Fruit fly (Drosophila melanogaster): ENCODE data around the gene srw.
A peak's percentile ranks its signal among the peaks of the same experiment; 100 is the strongest.

srw gene

dm6 chr3L:4254301-4254834 lies 28.9 kb downstream of the srw start, which contains the start of the genes ago and CG1265 (continued):
- peak; percentile 21 for TF ChIP-seq CG12155 (GFP tag; optimal IDR thresholded peaks at IDR 0.05)
- peak; percentile 14 for TF ChIP-seq pzg (GFP tag; optimal IDR thresholded peaks at IDR 0.05)
- peak; percentile 52 for TF ChIP-seq CG2120 (GFP tag; optimal IDR thresholded peaks at IDR 0.05)
- peak; percentile 54 for TF ChIP-seq Scr (GFP tag; IDR thresholded peaks at IDR 0.05; ENCODE audit: partially characterized antibody)
- peak; percentile 7 for TF ChIP-seq unpg (GFP tag; optimal IDR thresholded peaks at IDR 0.05)
- no peak for TF ChIP-seq slou (GFP tag; optimal IDR thresholded peaks at IDR 0.05)
- no peak for TF ChIP-seq grn (GFP tag; optimal IDR thresholded peaks at IDR 0.05)
- no peak for TF ChIP-seq tx (GFP tag; optimal IDR thresholded peaks at IDR 0.05)
- no peak for TF ChIP-seq CG16779 (GFP tag; IDR thresholded peaks at IDR 0.05)
- no peak for TF ChIP-seq HmgZ (tag; optimal IDR thresholded peaks at IDR 0.05)
- no peak for TF ChIP-seq tll (GFP tag; optimal IDR thresholded peaks at IDR 0.05)
- peak; percentile 40; the same call in 1 of the 3 replicates for TF ChIP-seq dysf (GFP tag; IDR thresholded peaks at IDR 0.05)
- peak; percentile 31; the same call in 1 of the 3 replicates for TF ChIP-seq H15 (GFP tag; IDR thresholded peaks at IDR 0.05)
- peak; percentile 62 for TF ChIP-seq D19A (tag; optimal IDR thresholded peaks at IDR 0.05)
- TF ChIP-seq CG12104 (GFP tag; optimal IDR thresholded peaks at IDR 0.05), result peak; percentile 54
- TF ChIP-seq CG10147 (GFP tag; optimal IDR thresholded peaks at IDR 0.05), result no peak
- TF ChIP-seq Atf3 (GFP tag; optimal IDR thresholded peaks at IDR 0.05), result no peak
- TF ChIP-seq CG2712 (tag; optimal IDR thresholded peaks at IDR 0.05), result peak; percentile 69
- TF ChIP-seq CG10565 (GFP tag; optimal IDR thresholded peaks at IDR 0.05), result no peak
- no peak for TF ChIP-seq fru (optimal IDR thresholded peaks at IDR 0.05)
- TF ChIP-seq yki (optimal IDR thresholded peaks at IDR 0.05), result no peak
- TF ChIP-seq CG11093 (GFP tag; IDR thresholded peaks at IDR 0.05), result no peak
- peak; percentile 35 for TF ChIP-seq CG17385 (GFP tag; optimal IDR thresholded peaks at IDR 0.05)
- TF ChIP-seq hth (optimal IDR thresholded peaks at IDR 0.05), result no peak
- no peak for TF ChIP-seq CG8281 (tag; optimal IDR thresholded peaks at IDR 0.05)
- TF ChIP-seq lmd (GFP tag; IDR thresholded peaks at IDR 0.05), result peak; percentile 41; the same call in 1 of the 2 replicates
- TF ChIP-seq CG9437 (GFP tag; optimal IDR thresholded peaks at IDR 0.05), result peak; percentile 42
- peak; percentile 40 for TF ChIP-seq CG3281 (GFP tag; optimal IDR thresholded peaks at IDR 0.05)
- TF ChIP-seq pros (GFP tag; optimal IDR thresholded peaks at IDR 0.05), result no peak
- peak; percentile 40 for TF ChIP-seq CG13296 (GFP tag; optimal IDR thresholded peaks at IDR 0.05)
- TF ChIP-seq CG1024 (GFP tag; IDR thresholded peaks at IDR 0.05), result peak; percentile 32; the same call in 1 of the 2 replicates
- TF ChIP-seq CG7987 (GFP tag; optimal IDR thresholded peaks at IDR 0.05), result no peak
- peak; percentile 52 for TF ChIP-seq CG15269 (tag; optimal IDR thresholded peaks at IDR 0.05)
- peak; percentile 2 for TF ChIP-seq CG5180 (GFP tag; optimal IDR thresholded peaks at IDR 0.05)
- no peak for TF ChIP-seq CG32767 (GFP tag; IDR thresholded peaks at IDR 0.05)
- no peak for TF ChIP-seq HmgD (GFP tag; optimal IDR thresholded peaks at IDR 0.05)
- no peak for TF ChIP-seq CG10462 (GFP tag; optimal IDR thresholded peaks at IDR 0.05)
- TF ChIP-seq BEAF-32 (GFP tag; optimal IDR thresholded peaks at IDR 0.05), result peak; percentile 67
- peak; percentile 8 for TF ChIP-seq CG32532 (GFP tag; IDR thresholded peaks at IDR 0.05)
- TF ChIP-seq Dll (GFP tag; IDR thresholded peaks at IDR 0.05; ENCODE audit: partially characterized antibody), result peak; percentile 39; the same call in 2 of the 4 replicates
- no peak for TF ChIP-seq her (GFP tag; optimal IDR thresholded peaks at IDR 0.05)
- 0 out of 2 replicates have a peak, but pooled peaks have one; percentile 6 for TF ChIP-seq CG11085 (GFP tag; IDR thresholded peaks at IDR 0.05)
- TF ChIP-seq CG17359 (tag; optimal IDR thresholded peaks at IDR 0.05), result no peak
- TF ChIP-seq hkb (optimal IDR thresholded peaks at IDR 0.05), result no peak
- no peak for TF ChIP-seq hkb (GFP tag; IDR thresholded peaks at IDR 0.05)
- peak; percentile 34; the same call in 1 of the 2 replicates for TF ChIP-seq vvl (GFP tag; IDR thresholded peaks at IDR 0.05)
- no peak for TF ChIP-seq CG11695 (GFP tag; IDR thresholded peaks at IDR 0.05)
- TF ChIP-seq Nf-YB (GFP tag; optimal IDR thresholded peaks at IDR 0.05), result peak; percentile 5
- TF ChIP-seq CG7357 (GFP tag; IDR thresholded peaks at IDR 0.05), result no peak
- peak; percentile 6 for TF ChIP-seq CG2116 (GFP tag; optimal IDR thresholded peaks at IDR 0.05)
- TF ChIP-seq az2 (GFP tag; optimal IDR thresholded peaks at IDR 0.05), result peak; percentile 3
